Fruit fly (Drosophila melanogaster) whole organism: Measurements from ENCODE around the gene Acp98AB.

ENCODE experiments used
- CG8478 ChIP-seq: fragments of >200 bp; optimal IDR thresholded peaks from 2 replicates; lab custom pipeline; 2018; ENCODE audit warnings: inconsistent platforms
- EcR ChIP-seq, 2 experiments: fragments of >200 bp; optimal IDR thresholded peaks; 2 replicates each; lab custom pipeline; 2017; ENCODE audit warnings: missing biosample characterization in 2 of 2, missing genetic modification characterization in 2 of 2, missing genetic modification reagents in 2 of 2
- pan ChIP-seq: fragments of >200 bp; optimal IDR thresholded peaks from 2 replicates; lab custom pipeline; 2017
- usp ChIP-seq: fragments of >200 bp; optimal IDR thresholded peaks from 2 replicates; lab custom pipeline; 2017; ENCODE audit warnings: missing biosample characterization, missing genetic modification characterization, mixed read lengths

DNA sequence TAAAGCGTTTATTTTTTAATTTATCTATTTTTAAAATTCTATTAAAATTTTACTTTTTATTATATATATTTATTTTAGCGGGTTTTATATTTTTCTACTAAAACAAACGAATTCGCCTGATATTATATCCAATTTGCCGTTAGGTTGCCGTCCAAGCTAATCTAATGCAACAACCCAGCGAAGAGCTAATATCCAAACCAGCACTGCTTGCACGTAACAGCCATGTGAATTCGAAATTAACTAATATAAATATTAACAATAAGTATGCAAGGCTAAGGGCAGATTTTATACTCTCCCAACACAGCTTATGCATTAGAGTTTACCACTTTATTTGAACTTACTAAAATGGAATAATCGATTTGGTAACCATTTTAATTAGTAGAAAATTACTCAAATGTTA lies 43.0 kb upstream of the Acp98AB start:
- TF ChIP-seq CG8478 (lab: Kevin White, UChicago) (no peak), EcR (GFP tag; optimal IDR thresholded peaks at IDR 0.05; lab: Kevin White, UChicago) (no peak), pan (lab: Kevin White, UChicago) (no peak), usp (GFP tag; lab: Kevin White, UChicago) (no peak)
